Fruit fly (Drosophila melanogaster) whole organism, embryonic: Measurements from ENCODE around the gene Hrd3.

ENCODE experiments used
- Ada2b ChIP-seq: fragments of 200-800 bp; sonication (Bioruptor generic); IDR thresholded peaks from 2 replicates; pipeline ENCODE4 v1.3.6; 2022; ENCODE audit warnings: missing biosample characterization, missing genetic modification characterization
- Atf3 ChIP-seq: fragments of 200-800 bp; sonication (Bioruptor generic); optimal IDR thresholded peaks from 3 replicates; lab custom pipeline; 2016; ENCODE audit warnings: missing biosample characterization, missing genetic modification characterization
- BEAF-32 ChIP-seq: fragments of 200-800 bp; sonication (Bioruptor generic); optimal IDR thresholded peaks from 3 replicates; lab custom pipeline; 2017; ENCODE audit warnings: missing biosample characterization, missing genetic modification characterization, mild to moderate bottlenecking, moderate library complexity, missing genetic modification reagents
- Bgb ChIP-seq: fragments of 200-800 bp; sonication (Bioruptor generic); IDR thresholded peaks from 2 replicates; pipeline ENCODE4 v1.3.6; 2022; ENCODE audit warnings: missing biosample characterization, missing genetic modification characterization; ENCODE audit not compliant: partially characterized antibody
- CG10209 ChIP-seq: fragments of 200-800 bp; sonication (Bioruptor generic); optimal IDR thresholded peaks from 3 replicates; lab custom pipeline; 2017; ENCODE audit warnings: missing biosample characterization, mild to moderate bottlenecking, missing genetic modification characterization, missing genetic modification reagents
- CG10959 ChIP-seq: fragments of 200-800 bp; sonication (Bioruptor generic); IDR thresholded peaks from 2 replicates; pipeline ENCODE4 v1.3.6; 2022; ENCODE audit warnings: missing biosample characterization, missing genetic modification characterization
- CG11085 ChIP-seq: fragments of 200-800 bp; sonication (Bioruptor generic); IDR thresholded peaks from 2 replicates; pipeline ENCODE4 v1.3.6; 2022; ENCODE audit warnings: missing biosample characterization, missing genetic modification characterization
- CG12299 ChIP-seq: fragments of 200-800 bp; sonication (Bioruptor generic); optimal IDR thresholded peaks from 2 replicates; lab custom pipeline; 2018; ENCODE audit warnings: missing biosample characterization, mild to moderate bottlenecking, missing genetic modification characterization
- CG12769 ChIP-seq: fragments of 200-800 bp; sonication (Bioruptor generic); optimal IDR thresholded peaks from 2 replicates; lab custom pipeline; 2019; ENCODE audit warnings: missing biosample characterization, mild to moderate bottlenecking, missing genetic modification characterization, moderate library complexity
- CG15269 ChIP-seq: fragments of 200-800 bp; sonication (Bioruptor generic); optimal IDR thresholded peaks from 2 replicates; lab custom pipeline; 2018; ENCODE audit warnings: missing biosample characterization, mild to moderate bottlenecking, missing genetic modification characterization, moderate library complexity
- CG17829 ChIP-seq: fragments of 200-800 bp; optimal IDR thresholded peaks from 2 replicates; lab custom pipeline; 2019; ENCODE audit warnings: missing biosample characterization, mild to moderate bottlenecking, missing genetic modification characterization, moderate library complexity
- CG17912 ChIP-seq: fragments of 200-800 bp; sonication (Bioruptor generic); optimal IDR thresholded peaks from 2 replicates; lab custom pipeline; 2018; ENCODE audit warnings: missing biosample characterization, mild to moderate bottlenecking, missing genetic modification characterization
- CG1832 ChIP-seq: fragments of 200-800 bp; sonication (Bioruptor generic); optimal IDR thresholded peaks from 2 replicates; lab custom pipeline; 2017; ENCODE audit warnings: missing biosample characterization, mild to moderate bottlenecking, missing genetic modification characterization, inconsistent platforms
- CG18476 ChIP-seq: fragments of 200-800 bp; sonication (Bioruptor generic); optimal IDR thresholded peaks from 2 replicates; lab custom pipeline; 2016; ENCODE audit warnings: missing biosample characterization, mild to moderate bottlenecking, missing genetic modification characterization
- CG31224 ChIP-seq: fragments of 200-800 bp; sonication (Bioruptor generic); IDR thresholded peaks from 2 replicates; pipeline ENCODE4 v1.3.6; 2022; ENCODE audit warnings: missing biosample characterization, missing genetic modification characterization
- CG32767 ChIP-seq: fragments of 200-800 bp; sonication (Bioruptor generic); IDR thresholded peaks from 2 replicates; pipeline ENCODE4 v1.3.6; 2022; ENCODE audit warnings: missing biosample characterization, missing genetic modification characterization
- CG34376 ChIP-seq: fragments of 200-800 bp; sonication (Bioruptor generic); optimal IDR thresholded peaks from 2 replicates; lab custom pipeline; 2018; ENCODE audit warnings: missing biosample characterization, mild to moderate bottlenecking, missing genetic modification characterization
- CG4707 ChIP-seq: fragments of 200-800 bp; sonication (Bioruptor generic); optimal IDR thresholded peaks from 2 replicates; lab custom pipeline; 2018; ENCODE audit warnings: missing biosample characterization, mild to moderate bottlenecking, missing genetic modification characterization, moderate library complexity
- CG6765 ChIP-seq: fragments of 200-800 bp; sonication (Bioruptor generic); optimal IDR thresholded peaks from 3 replicates; lab custom pipeline; 2017; ENCODE audit warnings: missing biosample characterization, mild to moderate bottlenecking, missing genetic modification characterization
- CG6791 ChIP-seq: fragments of 200-800 bp; sonication (Bioruptor generic); IDR thresholded peaks from 3 replicates; pipeline ENCODE4 v1.3.6; 2022; ENCODE audit warnings: missing biosample characterization, missing genetic modification characterization; ENCODE audit not compliant: partially characterized antibody
- CG7745 ChIP-seq: fragments of 200-800 bp; sonication (Bioruptor generic); optimal IDR thresholded peaks from 2 replicates; lab custom pipeline; 2018; ENCODE audit warnings: missing biosample characterization, mild to moderate bottlenecking, missing genetic modification characterization, moderate library complexity
- CG8089 ChIP-seq: fragments of 200-800 bp; sonication (Bioruptor generic); optimal IDR thresholded peaks from 3 replicates; lab custom pipeline; 2016; ENCODE audit warnings: missing biosample characterization, missing genetic modification characterization
- CG8478 ChIP-seq: fragments of >200 bp; optimal IDR thresholded peaks from 2 replicates; lab custom pipeline; 2018
- D19B ChIP-seq: fragments of 200-800 bp; sonication (Bioruptor generic); optimal IDR thresholded peaks from 2 replicates; lab custom pipeline; 2017; ENCODE audit warnings: missing biosample characterization, mild to moderate bottlenecking, missing genetic modification characterization
- Dek ChIP-seq: fragments of 200-800 bp; sonication (Bioruptor generic); optimal IDR thresholded peaks from 3 replicates; lab custom pipeline; 2019; ENCODE audit warnings: missing biosample characterization, mild to moderate bottlenecking, missing genetic modification characterization, moderate library complexity
- E2f2 ChIP-seq: fragments of 200-800 bp; sonication (Bioruptor generic); IDR thresholded peaks from 2 replicates; pipeline ENCODE4 v1.3.6; 2022; ENCODE audit warnings: missing biosample characterization, missing genetic modification characterization
- Elba2 ChIP-seq: fragments of 200-800 bp; sonication (Bioruptor generic); optimal IDR thresholded peaks from 3 replicates; lab custom pipeline; 2016; ENCODE audit warnings: missing biosample characterization, missing genetic modification characterization
- GATAe ChIP-seq: fragments of 200-800 bp; sonication (Bioruptor generic); conservative IDR thresholded peaks from 2 replicates; pipeline ENCODE4 v1.3.6; 2022; ENCODE audit warnings: missing biosample characterization, missing genetic modification characterization
- HLH3B ChIP-seq: fragments of 200-800 bp; sonication (Bioruptor generic); IDR thresholded peaks from 2 replicates; pipeline ENCODE4 v1.3.6; 2022; ENCODE audit warnings: missing biosample characterization, missing genetic modification characterization
- HLHmδ ChIP-seq: fragments of 200-800 bp; sonication (Bioruptor generic); optimal IDR thresholded peaks from 2 replicates; lab custom pipeline; 2018; ENCODE audit warnings: missing biosample characterization, mild to moderate bottlenecking, missing genetic modification characterization, moderate library complexity
- MBD-R2 ChIP-seq: fragments of 200-800 bp; sonication (Bioruptor generic); IDR thresholded peaks from 2 replicates; pipeline ENCODE4 v1.3.6; 2022; ENCODE audit warnings: missing biosample characterization, missing genetic modification characterization
- MESR4 ChIP-seq: fragments of 200-800 bp; sonication (Bioruptor generic); optimal IDR thresholded peaks from 2 replicates; lab custom pipeline; 2018; ENCODE audit warnings: missing biosample characterization, mild to moderate bottlenecking, missing genetic modification characterization, moderate library complexity
- MTF-1 ChIP-seq: fragments of 200-800 bp; sonication (Bioruptor generic); optimal IDR thresholded peaks from 2 replicates; lab custom pipeline; 2018; ENCODE audit warnings: missing biosample characterization, mild to moderate bottlenecking, missing genetic modification characterization, borderline replicate concordance
- Mes4 ChIP-seq: fragments of 200-800 bp; sonication (Bioruptor generic); optimal IDR thresholded peaks from 2 replicates; lab custom pipeline; 2016; ENCODE audit warnings: missing biosample characterization, missing genetic modification characterization
- Pdp1 ChIP-seq, 2 experiments: fragments of 200-800 bp; sonication (Bioruptor generic); optimal IDR thresholded peaks; 3 replicates each; lab custom pipeline; 2016; ENCODE audit warnings: missing biosample characterization in 2 of 2, missing genetic modification characterization in 2 of 2, mild to moderate bottlenecking in 1 of 2, moderate library complexity in 1 of 2
- Taf1 ChIP-seq: fragments of 200-800 bp; sonication (Bioruptor generic); IDR thresholded peaks from 2 replicates; pipeline ENCODE4 v1.3.6; 2022; ENCODE audit warnings: missing biosample characterization, missing genetic modification characterization
- abd-A ChIP-seq: fragments of 200-800 bp; sonication (Bioruptor generic); optimal IDR thresholded peaks from 3 replicates; lab custom pipeline; 2019; ENCODE audit warnings: missing biosample characterization, mild to moderate bottlenecking, missing genetic modification characterization, moderate library complexity
- bcd ChIP-seq: fragments of 200-800 bp; sonication (Bioruptor generic); optimal IDR thresholded peaks from 2 replicates; lab custom pipeline; 2017; ENCODE audit warnings: missing biosample characterization, mild to moderate bottlenecking, missing genetic modification characterization
- ci ChIP-seq: fragments of 200-800 bp; sonication (Bioruptor generic); IDR thresholded peaks from 3 replicates; pipeline ENCODE4 v1.3.6; 2022; ENCODE audit warnings: missing biosample characterization, missing genetic modification characterization
- exex ChIP-seq: fragments of 200-800 bp; sonication (Bioruptor generic); optimal IDR thresholded peaks from 4 replicates; lab custom pipeline; 2018; ENCODE audit warnings: missing biosample characterization, mild to moderate bottlenecking, missing genetic modification characterization, moderate library complexity
- grn ChIP-seq: fragments of 200-800 bp; sonication (Bioruptor generic); optimal IDR thresholded peaks from 3 replicates; lab custom pipeline; 2017; ENCODE audit warnings: missing biosample characterization, missing genetic modification characterization
- kay ChIP-seq: fragments of 200-800 bp; sonication (Bioruptor generic); optimal IDR thresholded peaks from 2 replicates; lab custom pipeline; 2016; ENCODE audit warnings: missing biosample characterization, missing genetic modification characterization
- klu ChIP-seq: fragments of 200-800 bp; sonication (Bioruptor generic); IDR thresholded peaks from 2 replicates; pipeline ENCODE4 v1.3.6; 2022; ENCODE audit warnings: missing biosample characterization, missing genetic modification characterization
- knrl ChIP-seq: fragments of 200-800 bp; sonication (Bioruptor generic); IDR thresholded peaks from 3 replicates; pipeline ENCODE4 v1.3.6; 2022; ENCODE audit warnings: missing biosample characterization, missing genetic modification characterization; ENCODE audit not compliant: partially characterized antibody
- lola ChIP-seq, 3 experiments: fragments of >200 bp in 2 of 3; fragments of 200-800 bp in 1 of 3; sonication (Bioruptor generic) in 1 of 3; optimal IDR thresholded peaks; 2 replicates each; lab custom pipeline; 2017 to 2019; ENCODE audit warnings: missing biosample characterization in 3 of 3, missing genetic modification characterization in 3 of 3, mild to moderate bottlenecking in 1 of 3, moderate library complexity in 1 of 3
- peb ChIP-seq: fragments of 200-800 bp; sonication (Bioruptor generic); IDR thresholded peaks from 2 replicates; pipeline ENCODE4 v1.3.6; 2022; ENCODE audit warnings: missing biosample characterization, missing genetic modification characterization
- slou ChIP-seq: fragments of 200-800 bp; sonication (Bioruptor generic); optimal IDR thresholded peaks from 3 replicates; lab custom pipeline; 2016; ENCODE audit warnings: missing biosample characterization, missing genetic modification characterization
- sob ChIP-seq: fragments of 200-800 bp; sonication (Bioruptor generic); IDR thresholded peaks from 2 replicates; pipeline ENCODE4 v1.3.6; 2022; ENCODE audit warnings: missing biosample characterization, missing genetic modification characterization
- ssp ChIP-seq: fragments of 200-800 bp; sonication (Bioruptor generic); IDR thresholded peaks from 2 replicates; pipeline ENCODE4 v1.3.6; 2022; ENCODE audit warnings: missing biosample characterization, missing genetic modification characterization
- tio ChIP-seq: fragments of 200-800 bp; sonication (Bioruptor generic); optimal IDR thresholded peaks from 2 replicates; lab custom pipeline; 2017; ENCODE audit warnings: missing biosample characterization, missing genetic modification characterization, inconsistent platforms
- twi ChIP-seq: fragments of 200-800 bp; optimal IDR thresholded peaks from 2 replicates; lab custom pipeline; 2019; ENCODE audit warnings: missing biosample characterization, mild to moderate bottlenecking, missing genetic modification characterization, moderate library complexity

The Hrd3 gene

dm6 chr3R:23729066-23729465 is 29.3 kb downstream of the Hrd3 start (continued):
- TF ChIP-seq CG12769 (peak; percentile 66), abd-A (tag; lab: Kevin White, UChicago) (no peak), grn (GFP tag; lab: Kevin White, UChicago) (peak; percentile 43), MESR4 (GFP tag; lab: Kevin White, UChicago) (no peak), CG10959 (GFP tag; lab: Robert Waterston, UW) (no peak), peb (GFP tag; lab: Robert Waterston, UW) (no peak), Bgb (GFP tag; lab: Robert Waterston, UW) (no peak), CG1832 (GFP tag; lab: Kevin White, UChicago) (no peak), CG10209 (GFP tag; lab: Kevin White, UChicago) (peak; percentile 40), CG31224 (GFP tag; lab: Robert Waterston, UW) (no peak), slou (no peak), CG18476 (no peak), tio (GFP tag; lab: Kevin White, UChicago) (no peak), CG8478 (lab: Kevin White, UChicago) (no peak), HLH3B (GFP tag; lab: Robert Waterston, UW) (no peak; the same call in 1 of the 2 replicates), Pdp1 (GFP tag; optimal IDR thresholded peaks at IDR 0.05; lab: Kevin White, UChicago) (peak in 1 of 2 experiments; percentile 34), E2f2 (GFP tag; lab: Robert Waterston, UW) (no peak), CG6791 (GFP tag; lab: Robert Waterston, UW) (no peak), MTF-1 (GFP tag; lab: Kevin White, UChicago) (peak; percentile 60), Elba2 (GFP tag; lab: Kevin White, UChicago) (no peak), CG34376 (GFP tag; lab: Kevin White, UChicago) (peak; percentile 79), kay (GFP tag; lab: Kevin White, UChicago) (no peak), CG32767 (GFP tag; lab: Robert Waterston, UW) (no peak), CG6765 (peak; percentile 69), Mes4 (GFP tag; lab: Kevin White, UChicago) (no peak), CG15269 (tag; lab: Kevin White, UChicago) (peak; percentile 27), MBD-R2 (GFP tag; lab: Robert Waterston, UW) (no peak), CG17829 (tag; lab: Kevin White, UChicago) (no peak), HLHmδ (GFP tag; lab: Kevin White, UChicago) (peak; percentile 56), CG7745 (tag; lab: Kevin White, UChicago) (no peak), BEAF-32 (GFP tag; lab: Kevin White, UChicago) (no peak), sob (GFP tag; lab: Robert Waterston, UW) (peak; percentile 61; the same call in 1 of the 2 replicates), lola (GFP tag; optimal IDR thresholded peaks at IDR 0.05; lab: Kevin White, UChicago) (no peak), CG12299 (tag; lab: Kevin White, UChicago) (peak; percentile 15), twi (tag; lab: Kevin White, UChicago) (peak; percentile 75), CG8089 (GFP tag; lab: Kevin White, UChicago) (no peak), CG17912 (GFP tag; lab: Kevin White, UChicago) (no peak), ci (peak; percentile 56; the same call in 1 of the 3 replicates), klu (no peak), Ada2b (GFP tag; lab: Robert Waterston, UW) (no peak), D19B (GFP tag; lab: Kevin White, UChicago) (peak; percentile 21), knrl (GFP tag; lab: Robert Waterston, UW) (no peak), Taf1 (GFP tag; lab: Robert Waterston, UW) (no peak), GATAe (GFP tag; lab: Robert Waterston, UW) (no peak), exex (tag; lab: Kevin White, UChicago) (peak; percentile 56), CG11085 (GFP tag; lab: Robert Waterston, UW) (no peak), bcd (peak; percentile 12), CG4707 (no peak), Atf3 (GFP tag; lab: Kevin White, UChicago) (no peak), ssp (GFP tag; lab: Robert Waterston, UW) (no peak), Dek (tag; lab: Kevin White, UChicago) (peak; percentile 19)
